Worm (Caenorhabditis elegans) whole organism, mixed stage, embryonic: ENCODE measurements around the gene Y48E1B.17.

ENCODE experiments used
- ceh-83 ChIP-seq: fragments of 200-800 bp; sonication (Bioruptor generic); optimal IDR thresholded peaks from 2 replicates; lab custom pipeline; 2018; ENCODE audit warnings: mild to moderate bottlenecking, missing genetic modification characterization, missing compliant biosample characterization
- ces-1 ChIP-seq: fragments of 150-350 bp; optimal IDR thresholded peaks from 2 replicates; lab custom pipeline; 2014; ENCODE audit warnings: missing biosample characterization, missing genetic modification reagents, missing genetic modification characterization
- elt-1 ChIP-seq: sonication (generic microtip); optimal IDR thresholded peaks from 2 replicates; lab custom pipeline; 2017; ENCODE audit warnings: missing genetic modification characterization, mild to moderate bottlenecking, missing compliant biosample characterization, antibody characterized with exemption, moderate library complexity, borderline replicate concordance; ENCODE audit not compliant: insufficient read depth
- nhr-76 ChIP-seq: sonication (generic microtip); optimal IDR thresholded peaks from 2 replicates; lab custom pipeline; 2017; ENCODE audit warnings: missing biosample characterization, missing genetic modification characterization
- pha-4 ChIP-seq: fragments of 150-350 bp; optimal IDR thresholded peaks from 2 replicates; lab custom pipeline; 2018; ENCODE audit warnings: missing biosample characterization, missing genetic modification reagents, missing genetic modification characterization
- sem-2 ChIP-seq: fragments of 200-800 bp; sonication (Bioruptor generic); optimal IDR thresholded peaks from 2 replicates; lab custom pipeline; 2018; ENCODE audit warnings: mild to moderate bottlenecking, missing genetic modification characterization, missing compliant biosample characterization
- snpc-4 ChIP-seq: fragments of 150-350 bp; optimal IDR thresholded peaks from 2 replicates; lab custom pipeline; 2014; ENCODE audit warnings: missing biosample characterization, missing genetic modification characterization
- unc-39 ChIP-seq: fragments of 150-350 bp; optimal IDR thresholded peaks from 2 replicates; lab custom pipeline; 2014; ENCODE audit warnings: missing biosample characterization, missing genetic modification characterization
- unc-62 ChIP-seq: fragments of 150-350 bp; optimal IDR thresholded peaks from 2 replicates; lab custom pipeline; 2014; ENCODE audit warnings: missing biosample characterization, missing genetic modification reagents, missing genetic modification characterization

DNA sequence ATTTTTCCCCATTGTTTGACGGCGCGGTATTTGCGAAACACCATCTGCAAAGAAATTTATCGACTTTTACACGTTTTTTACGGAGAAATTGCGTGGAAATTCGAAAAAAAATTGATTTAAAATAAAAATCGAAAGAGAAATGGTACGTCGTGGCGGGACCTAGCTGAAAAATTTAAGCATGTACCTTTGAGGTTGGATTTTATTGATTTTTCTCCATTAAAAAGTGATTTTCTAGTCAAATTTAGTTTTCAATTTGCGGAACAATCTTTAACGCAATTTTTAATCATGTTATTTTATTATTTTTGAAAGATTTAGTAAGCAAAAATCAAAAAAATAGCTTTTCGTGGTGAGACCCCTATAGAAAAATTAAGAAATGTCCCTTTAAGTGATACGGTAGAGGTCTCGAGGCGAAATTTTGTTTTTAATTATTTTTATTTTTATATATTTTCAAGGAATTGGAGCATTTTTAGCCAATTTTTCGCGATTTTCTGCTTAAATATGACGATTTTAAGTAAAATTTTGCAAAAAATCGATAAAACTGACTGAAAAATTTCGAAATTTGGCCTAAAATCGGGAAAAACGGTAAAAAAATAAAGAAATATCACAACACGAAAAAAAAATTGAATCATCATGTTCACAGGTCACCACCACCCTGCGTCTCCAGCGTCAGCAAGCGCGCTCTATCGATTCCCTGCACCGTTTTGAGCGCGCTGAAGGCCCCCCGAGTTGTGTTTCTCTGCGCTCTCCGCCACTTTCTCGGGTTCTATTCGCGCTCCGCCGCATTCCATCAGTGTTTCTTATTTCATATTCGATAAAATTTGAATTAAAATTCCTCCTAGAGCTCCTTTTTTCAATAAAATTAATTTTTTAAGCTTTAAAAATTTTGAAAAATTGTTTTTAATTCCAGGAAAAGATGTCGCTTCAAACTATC, 34.4 kb upstream of the Y48E1B.17 start, which contains the start of the genes mrpl-37 and lin-38:
- TF ChIP-seq sem-2 (GFP tag; lab: Kevin White, UChicago) (no peak), pha-4 (peak; percentile 66), snpc-4 (no peak), nhr-76 (tag; lab: Kevin White, UChicago) (no peak), ceh-83 (GFP tag; lab: Kevin White, UChicago) (no peak), unc-39 (tag; lab: Kevin White, UChicago) (no peak), ces-1 (GFP tag; lab: Kevin White, UChicago) (peak; percentile 75), elt-1 (no peak), unc-62 (no peak)
